Worm (Caenorhabditis elegans): ENCODE measurements around the gene cec-2.

- TF ChIP-seq lin-39 (tag; optimal IDR thresholded peaks at IDR 0.05) (no peak), zag-1 (tag; optimal IDR thresholded peaks at IDR 0.05) (no peak), mdl-1 (tag; optimal IDR thresholded peaks at IDR 0.05) (no peak), nhr-12 (tag; optimal IDR thresholded peaks at IDR 0.05) (no peak), daf-12 (tag; optimal IDR thresholded peaks at IDR 0.05) (no peak)
Observed at ce11 chrIV:1199501-1199900, 29.0 kb downstream of the cec-2 start.

Data from whole organism, L3 larva.